Fruit fly (Drosophila melanogaster): Measurements from ENCODE around the gene CG34175.

CG34175 gene

DNA sequence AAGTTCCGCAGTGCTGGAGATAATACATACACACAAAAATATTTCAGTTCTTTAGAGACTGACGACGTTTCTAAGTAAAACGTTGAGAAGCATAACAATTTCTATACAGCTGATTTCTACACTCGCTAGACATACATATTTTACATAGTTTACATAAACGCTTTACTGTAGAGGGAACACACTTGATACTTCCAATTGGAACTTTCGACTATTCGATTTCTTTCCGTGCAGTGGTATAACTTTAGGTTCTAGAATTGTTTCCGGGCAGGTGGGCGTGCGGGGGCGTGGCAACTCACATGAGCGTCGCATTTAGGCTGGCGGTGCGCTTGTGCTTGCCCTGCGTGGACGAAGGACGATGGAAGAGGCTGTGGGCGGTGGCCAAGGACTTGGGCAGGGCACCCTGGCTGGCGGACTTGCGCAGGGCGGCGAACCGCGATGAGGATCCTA, 25.3 kb upstream of the CG34175 start (continued):
- peak; percentile 10; the same call in 1 of the 2 replicates for TF ChIP-seq E2f2 (GFP tag; IDR thresholded peaks at IDR 0.05)
- TF ChIP-seq Nf-YC (tag; optimal IDR thresholded peaks at IDR 0.05), result no peak
- no peak for TF ChIP-seq HLH3B (GFP tag; IDR thresholded peaks at IDR 0.05)
- no peak for TF ChIP-seq Adf1 (GFP tag; IDR thresholded peaks at IDR 0.05)
- no peak for TF ChIP-seq CG3995 (GFP tag; optimal IDR thresholded peaks at IDR 0.05)
- TF ChIP-seq ato (GFP tag; IDR thresholded peaks at IDR 0.05; ENCODE audit: partially characterized antibody), result no peak
- no peak for TF ChIP-seq fru (optimal IDR thresholded peaks at IDR 0.05)
- TF ChIP-seq Aef1 (GFP tag; IDR thresholded peaks at IDR 0.05), result no peak
- TF ChIP-seq grn (GFP tag; optimal IDR thresholded peaks at IDR 0.05), result no peak
- TF ChIP-seq stwl (tag; optimal IDR thresholded peaks at IDR 0.05), result no peak
- no peak for TF ChIP-seq CG17612 (GFP tag; IDR thresholded peaks at IDR 0.05)
- TF ChIP-seq dmrt99B (tag; optimal IDR thresholded peaks at IDR 0.05), result peak; percentile 13
- no peak for TF ChIP-seq Mrtf (GFP tag; IDR thresholded peaks at IDR 0.05)
- no peak for TF ChIP-seq CG18599 (GFP tag; optimal IDR thresholded peaks at IDR 0.05)
- no peak for TF ChIP-seq sisA (GFP tag; IDR thresholded peaks at IDR 0.05)
- no peak for TF ChIP-seq CG10267 (tag; optimal IDR thresholded peaks at IDR 0.05)
- no peak for TF ChIP-seq D19A (tag; optimal IDR thresholded peaks at IDR 0.05)
- no peak for TF ChIP-seq Eip74EF (GFP tag; optimal IDR thresholded peaks at IDR 0.05)
- TF ChIP-seq abd-A (tag; optimal IDR thresholded peaks at IDR 0.05), result no peak
- 0 out of 2 replicates have a peak, but pooled peaks have one; percentile 14 for TF ChIP-seq Rx (GFP tag; IDR thresholded peaks at IDR 0.05)
- TF ChIP-seq CG8944 (GFP tag; optimal IDR thresholded peaks at IDR 0.05), result no peak
- peak; percentile 19 for TF ChIP-seq CG33213 (GFP tag; optimal IDR thresholded peaks at IDR 0.05)
- no peak for TF ChIP-seq fd96Cb (tag; optimal IDR thresholded peaks at IDR 0.05)
- no peak for TF ChIP-seq hth (optimal IDR thresholded peaks at IDR 0.05)
- TF ChIP-seq Xrp1 (GFP tag; IDR thresholded peaks at IDR 0.05), result 0 out of 2 replicates have a peak, but pooled peaks have one; percentile 48
- TF ChIP-seq CG17385 (GFP tag; optimal IDR thresholded peaks at IDR 0.05), result no peak
- TF ChIP-seq Abd-B (GFP tag; optimal IDR thresholded peaks at IDR 0.05), result no peak
- TF ChIP-seq scrt (GFP tag; optimal IDR thresholded peaks at IDR 0.05), result no peak
- TF ChIP-seq CG4404 (GFP tag; IDR thresholded peaks at IDR 0.05), result no peak
- TF ChIP-seq Xbp1 (GFP tag; optimal IDR thresholded peaks at IDR 0.05), result no peak
- no peak for TF ChIP-seq odd (GFP tag; optimal IDR thresholded peaks at IDR 0.05)
- no peak for TF ChIP-seq Doc3 (GFP tag; IDR thresholded peaks at IDR 0.05; ENCODE audit: partially characterized antibody)
- no peak for TF ChIP-seq nom (GFP tag; optimal IDR thresholded peaks at IDR 0.05)
- TF ChIP-seq CG3838 (GFP tag; optimal IDR thresholded peaks at IDR 0.05), result no peak
- no peak for TF ChIP-seq danr (GFP tag; IDR thresholded peaks at IDR 0.05)
- no peak for TF ChIP-seq CG18764 (GFP tag; optimal IDR thresholded peaks at IDR 0.05)
- no peak for TF ChIP-seq CG4820 (GFP tag; optimal IDR thresholded peaks at IDR 0.05)
- no peak for TF ChIP-seq Dfd (GFP tag; optimal IDR thresholded peaks at IDR 0.05)
- TF ChIP-seq CG6765 (GFP tag; optimal IDR thresholded peaks at IDR 0.05), result no peak
- TF ChIP-seq CoRest (tag; optimal IDR thresholded peaks at IDR 0.05), result peak; percentile 12
- no peak for TF ChIP-seq run (tag; optimal IDR thresholded peaks at IDR 0.05)
- TF ChIP-seq CrebB (tag; optimal IDR thresholded peaks at IDR 0.05), result no peak
- TF ChIP-seq lov (optimal IDR thresholded peaks at IDR 0.05), result no peak
- TF ChIP-seq lov (GFP tag; IDR thresholded peaks at IDR 0.05), result 0 out of 3 replicates have a peak, but pooled peaks have one; percentile 5
- 0 out of 2 replicates have a peak, but pooled peaks have one; percentile 23 for TF ChIP-seq inv (GFP tag; IDR thresholded peaks at IDR 0.05; ENCODE audit: partially characterized antibody)
- TF ChIP-seq CG8089 (GFP tag; optimal IDR thresholded peaks at IDR 0.05), result peak; percentile 10
- no peak for TF ChIP-seq B-H2 (GFP tag; optimal IDR thresholded peaks at IDR 0.05)
- TF ChIP-seq Nf-YA (GFP tag; IDR thresholded peaks at IDR 0.05), result no peak
- TF ChIP-seq Sry-δ (GFP tag; optimal IDR thresholded peaks at IDR 0.05), result no peak
- no peak for TF ChIP-seq Nf-YB (GFP tag; optimal IDR thresholded peaks at IDR 0.05)
- no peak for TF ChIP-seq tio (GFP tag; optimal IDR thresholded peaks at IDR 0.05)
- no peak for TF ChIP-seq Oaz (GFP tag; IDR thresholded peaks at IDR 0.05)
